Fruit fly (Drosophila melanogaster): Measurements from ENCODE around the gene CG13667.

DNA sequence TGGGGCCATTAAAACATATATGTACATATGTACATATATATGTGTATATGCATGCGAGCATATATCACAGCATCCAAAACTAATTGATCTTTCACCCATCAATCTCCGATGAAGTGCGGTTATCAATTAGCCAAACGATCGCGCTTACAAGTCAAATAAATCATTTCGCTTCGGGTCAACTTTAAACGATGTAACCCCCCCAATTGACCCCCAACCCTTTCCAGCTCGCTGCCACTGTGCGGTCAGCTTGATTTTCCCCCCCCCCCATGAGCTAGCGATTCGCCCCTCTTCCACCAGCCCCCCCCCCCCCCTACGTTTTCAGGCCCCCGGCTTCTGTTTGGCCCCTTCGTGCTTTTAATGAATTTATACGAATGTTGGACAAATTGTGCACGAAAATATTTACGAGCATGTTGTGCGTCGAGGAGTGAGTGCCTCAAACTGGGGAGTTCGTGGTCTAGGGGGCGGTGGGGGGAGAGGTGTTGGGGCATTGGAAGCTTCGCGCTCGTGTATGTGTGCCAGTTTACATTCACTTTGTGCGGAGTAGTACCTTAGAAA lies 14.4 kb downstream of the CG13667 start:
- TF ChIP-seq pad (GFP tag; optimal IDR thresholded peaks at IDR 0.05) (no peak), CG14711 (tag; optimal IDR thresholded peaks at IDR 0.05) (no peak), CG33017 (tag; optimal IDR thresholded peaks at IDR 0.05) (no peak), Mnt (GFP tag; optimal IDR thresholded peaks at IDR 0.05) (no peak), CG7045 (GFP tag; optimal IDR thresholded peaks at IDR 0.05) (no peak), kay (GFP tag; ENCODE audit: borderline replicate concordance) (no peak), toe (GFP tag; optimal IDR thresholded peaks at IDR 0.05) (no peak), CG1620 (GFP tag; optimal IDR thresholded peaks at IDR 0.05) (no peak), CG11617 (GFP tag; optimal IDR thresholded peaks at IDR 0.05) (no peak), cic (GFP tag; optimal IDR thresholded peaks at IDR 0.05) (no peak), Clk (GFP tag; optimal IDR thresholded peaks at IDR 0.05) (no peak), CG12768 (GFP tag; optimal IDR thresholded peaks at IDR 0.05) (no peak)

Measured in whole organism, adult.